Fruit fly (Drosophila melanogaster) whole organism, wandering third instar larva: ENCODE measurements around the gene CLIP-190.

Experiments used
- Abd-B ChIP-seq: fragments of >200 bp; optimal IDR thresholded peaks from 2 replicates; lab custom pipeline; 2017; ENCODE audit warnings: missing biosample characterization, missing genetic modification characterization
- CG32264 ChIP-seq: fragments of 200-800 bp; sonication (Bioruptor generic); optimal IDR thresholded peaks from 2 replicates; lab custom pipeline; 2016; ENCODE audit warnings: missing biosample characterization, missing genetic modification characterization
- CG9705 ChIP-seq: fragments of 200-800 bp; sonication (Bioruptor generic); optimal IDR thresholded peaks from 2 replicates; lab custom pipeline; 2018; ENCODE audit warnings: missing biosample characterization, mild to moderate bottlenecking, missing genetic modification characterization
- CrebA ChIP-seq: fragments of 200-800 bp; sonication (Bioruptor generic); optimal IDR thresholded peaks from 2 replicates; lab custom pipeline; 2016; ENCODE audit warnings: missing biosample characterization, mild to moderate bottlenecking, missing genetic modification characterization, borderline replicate concordance
- Dfd ChIP-seq: fragments of >200 bp; optimal IDR thresholded peaks from 2 replicates; lab custom pipeline; 2017; ENCODE audit warnings: missing biosample characterization, missing genetic modification characterization
- Dif ChIP-seq: fragments of 200-275, 200-300 bp; sonication (Bioruptor generic); optimal IDR thresholded peaks from 2 replicates; lab custom pipeline; 2018; ENCODE audit warnings: missing biosample characterization, missing genetic modification characterization; ENCODE audit not compliant: partially characterized antibody
- GATAd ChIP-seq: sonication (Bioruptor generic); optimal IDR thresholded peaks from 2 replicates; lab custom pipeline; 2016; ENCODE audit warnings: missing biosample characterization, missing genetic modification characterization
- HLH106 ChIP-seq: fragments of 200-800 bp; optimal IDR thresholded peaks from 3 replicates; lab custom pipeline; 2019; ENCODE audit warnings: missing biosample characterization, mild to moderate bottlenecking, missing genetic modification characterization, moderate library complexity
- Hnf4 ChIP-seq: fragments of 200-800 bp; sonication (Bioruptor generic); optimal IDR thresholded peaks from 2 replicates; lab custom pipeline; 2016; ENCODE audit warnings: missing biosample characterization, mild to moderate bottlenecking, missing genetic modification characterization
- Hr78 ChIP-seq: fragments of >200 bp; optimal IDR thresholded peaks from 2 replicates; lab custom pipeline; 2017; ENCODE audit warnings: missing biosample characterization, missing genetic modification characterization
- Hr83 ChIP-seq: fragments of 200-300 bp; sonication (Bioruptor generic); optimal IDR thresholded peaks from 2 replicates; lab custom pipeline; 2016; ENCODE audit warnings: missing biosample characterization, mild to moderate bottlenecking, missing genetic modification characterization, moderate library complexity; ENCODE audit not compliant: poor library complexity, severe bottlenecking
- Jra ChIP-seq: sonication (Bioruptor generic); optimal IDR thresholded peaks from 2 replicates; lab custom pipeline; 2016; ENCODE audit warnings: missing biosample characterization, missing genetic modification characterization
- Mio ChIP-seq: sonication (Bioruptor generic); optimal IDR thresholded peaks from 2 replicates; lab custom pipeline; 2016; ENCODE audit warnings: missing biosample characterization, missing genetic modification characterization
- Myc ChIP-seq: fragments of >200 bp; optimal IDR thresholded peaks from 2 replicates; lab custom pipeline; 2017
- OdsH ChIP-seq: fragments of 200-800 bp; sonication (Bioruptor generic); optimal IDR thresholded peaks from 2 replicates; lab custom pipeline; 2016; ENCODE audit warnings: missing biosample characterization, mild to moderate bottlenecking, missing genetic modification characterization
- Rel ChIP-seq, 2 experiments: fragments of 200-800 bp; sonication (Bioruptor generic) in 1 of 2; optimal IDR thresholded peaks; 2 replicates in 1 of 2; 3 replicates in 1 of 2; lab custom pipeline; 2016 to 2019; ENCODE audit warnings: mild to moderate bottlenecking in 2 of 2, missing biosample characterization in 2 of 2, missing genetic modification characterization in 2 of 2, moderate library complexity in 1 of 2
- Sp1 ChIP-seq: fragments of 200-800 bp; sonication (Bioruptor generic); optimal IDR thresholded peaks from 3 replicates; lab custom pipeline; 2019; ENCODE audit warnings: missing biosample characterization, mild to moderate bottlenecking, missing genetic modification characterization, moderate library complexity
- Vsx2 ChIP-seq: fragments of 200-300, 225-300 bp; sonication (Bioruptor generic); optimal IDR thresholded peaks from 2 replicates; lab custom pipeline; 2018; ENCODE audit warnings: missing biosample characterization, missing genetic modification characterization; ENCODE audit not compliant: partially characterized antibody
- br ChIP-seq: fragments of 200-800 bp; sonication (Bioruptor generic); optimal IDR thresholded peaks from 2 replicates; lab custom pipeline; 2016; ENCODE audit warnings: missing biosample characterization, missing genetic modification characterization
- brk ChIP-seq: fragments of 200-800 bp; sonication (Bioruptor generic); optimal IDR thresholded peaks from 2 replicates; lab custom pipeline; 2016; ENCODE audit warnings: missing biosample characterization, mild to moderate bottlenecking, missing genetic modification characterization
- dl ChIP-seq, 2 experiments: fragments of 175-275, 200-275 bp in 1 of 2; fragments of 200-275 bp in 1 of 2; sonication (Bioruptor generic); optimal IDR thresholded peaks; lab custom pipeline; 2018; ENCODE audit warnings: mild to moderate bottlenecking in 2 of 2, missing biosample characterization in 2 of 2, missing genetic modification characterization in 2 of 2, moderate library complexity in 2 of 2; ENCODE audit not compliant: partially characterized antibody in 2 of 2, insufficient read depth in 1 of 2
- dmrt93B ChIP-seq: fragments of 200-800 bp; sonication (Bioruptor generic); optimal IDR thresholded peaks from 2 replicates; lab custom pipeline; 2018; ENCODE audit warnings: missing biosample characterization, mild to moderate bottlenecking, missing genetic modification characterization
- dsf ChIP-seq: sonication (Bioruptor generic); optimal IDR thresholded peaks from 2 replicates; lab custom pipeline; 2016; ENCODE audit warnings: missing biosample characterization, missing genetic modification characterization, borderline replicate concordance
- ey ChIP-seq: fragments of 200-800 bp; sonication (Bioruptor generic); optimal IDR thresholded peaks from 2 replicates; lab custom pipeline; 2016; ENCODE audit warnings: missing biosample characterization, missing genetic modification characterization
- foxo ChIP-seq, 2 experiments: fragments of 200-800 bp; sonication (Bioruptor generic); optimal IDR thresholded peaks; 2 replicates in 1 of 2; 3 replicates in 1 of 2; lab custom pipeline; 2016 to 2017; ENCODE audit warnings: missing biosample characterization in 2 of 2, missing genetic modification characterization in 2 of 2
- fru ChIP-seq: fragments of 200-800 bp; sonication (Bioruptor generic); optimal IDR thresholded peaks from 3 replicates; lab custom pipeline; 2016; ENCODE audit warnings: missing biosample characterization, mild to moderate bottlenecking, missing genetic modification characterization
- h ChIP-seq: fragments of 200-800 bp; sonication (Bioruptor generic); optimal IDR thresholded peaks from 3 replicates; lab custom pipeline; 2016; ENCODE audit warnings: missing biosample characterization, mild to moderate bottlenecking, missing genetic modification characterization
- jim ChIP-seq: fragments of 175-275, 200-325 bp; sonication (Bioruptor generic); optimal IDR thresholded peaks from 2 replicates; lab custom pipeline; 2016; ENCODE audit warnings: missing biosample characterization, mild to moderate bottlenecking, missing genetic modification characterization
- lola ChIP-seq: fragments of >200 bp; optimal IDR thresholded peaks from 2 replicates; lab custom pipeline; 2017; ENCODE audit warnings: missing biosample characterization, missing genetic modification characterization
- pan ChIP-seq: fragments of >200 bp; optimal IDR thresholded peaks from 2 replicates; lab custom pipeline; 2017
- psq ChIP-seq: fragments of 200-800 bp; sonication (Bioruptor generic); optimal IDR thresholded peaks from 3 replicates; lab custom pipeline; 2017; ENCODE audit warnings: missing biosample characterization, mild to moderate bottlenecking, missing genetic modification characterization, moderate library complexity
- rgr ChIP-seq: fragments of 200-800 bp; sonication (Bioruptor generic); optimal IDR thresholded peaks from 3 replicates; lab custom pipeline; 2016; ENCODE audit warnings: missing biosample characterization, mild to moderate bottlenecking, missing genetic modification characterization
- sage ChIP-seq: fragments of 200-800 bp; sonication (Bioruptor generic); optimal IDR thresholded peaks from 2 replicates; lab custom pipeline; 2016; ENCODE audit warnings: missing biosample characterization, mild to moderate bottlenecking, missing genetic modification characterization
- sv ChIP-seq: fragments of 200-800 bp; sonication (Bioruptor generic); optimal IDR thresholded peaks from 3 replicates; lab custom pipeline; 2016; ENCODE audit warnings: missing biosample characterization, missing genetic modification characterization
- tai ChIP-seq: sonication (Bioruptor generic); optimal IDR thresholded peaks from 2 replicates; lab custom pipeline; 2016; ENCODE audit warnings: missing biosample characterization, missing genetic modification characterization
- usp ChIP-seq: fragments of >200 bp; optimal IDR thresholded peaks from 2 replicates; lab custom pipeline; 2017; ENCODE audit warnings: missing biosample characterization, missing genetic modification characterization
- woc ChIP-seq: sonication (Bioruptor generic); optimal IDR thresholded peaks from 2 replicates; lab custom pipeline; 2016; ENCODE audit warnings: missing biosample characterization, mild to moderate bottlenecking, missing genetic modification characterization

CLIP-190 gene

DNA sequence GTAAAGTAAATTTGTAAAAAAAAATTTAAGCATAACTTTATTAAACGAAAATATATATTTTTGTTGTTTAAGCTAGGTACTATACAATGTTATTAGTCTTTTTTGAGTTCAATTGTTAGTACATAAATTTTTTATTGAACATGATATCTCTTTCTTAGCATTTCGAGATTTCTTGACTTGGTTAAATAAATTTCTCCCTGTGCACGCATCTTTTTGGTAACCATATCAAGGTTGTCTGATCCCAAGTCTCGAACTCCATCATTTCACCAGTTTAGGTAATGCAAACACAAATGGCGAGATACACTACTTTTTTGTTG, 46.8 kb downstream of the CLIP-190 start:
- no peak for TF ChIP-seq GATAd (GFP tag; lab: Kevin White, UChicago)
- TF ChIP-seq psq (GFP tag; lab: Kevin White, UChicago) = peak; percentile 24
- TF ChIP-seq OdsH (GFP tag; lab: Kevin White, UChicago) = peak; percentile 68
- TF ChIP-seq rgr (GFP tag; lab: Kevin White, UChicago) = peak; percentile 66
- TF ChIP-seq Hnf4 (GFP tag; lab: Kevin White, UChicago) = no peak
- no peak for TF ChIP-seq CG32264 (GFP tag; lab: Kevin White, UChicago)
- no peak for TF ChIP-seq usp (GFP tag; lab: Kevin White, UChicago)
- peak; percentile 69 for TF ChIP-seq h (GFP tag; lab: Kevin White, UChicago)
- no peak for TF ChIP-seq Abd-B (GFP tag; lab: Kevin White, UChicago)
- no peak for TF ChIP-seq sage (GFP tag; lab: Kevin White, UChicago)
- no peak for TF ChIP-seq dl (GFP tag; optimal IDR thresholded peaks at IDR 0.05; lab: Kevin White, UChicago; ENCODE audit: insufficient read depth in 1 of 2, partially characterized antibody in 2 of 2)
- no peak for TF ChIP-seq dsf
- no peak for TF ChIP-seq sv
- TF ChIP-seq CrebA (GFP tag; lab: Kevin White, UChicago) = no peak
- TF ChIP-seq fru (GFP tag; lab: Kevin White, UChicago) = peak; percentile 77
- no peak for TF ChIP-seq dmrt93B (GFP tag; lab: Kevin White, UChicago)
- TF ChIP-seq Myc (lab: Kevin White, UChicago) = no peak
- TF ChIP-seq Rel (GFP tag; optimal IDR thresholded peaks at IDR 0.05; lab: Kevin White, UChicago) = no peak
- no peak for TF ChIP-seq Rel (tag; optimal IDR thresholded peaks at IDR 0.05; lab: Kevin White, UChicago)
- TF ChIP-seq Mio (GFP tag; lab: Kevin White, UChicago) = no peak
- TF ChIP-seq Dif (GFP tag; lab: Kevin White, UChicago) = no peak
- TF ChIP-seq foxo (GFP tag; optimal IDR thresholded peaks at IDR 0.05; lab: Kevin White, UChicago) = peak in 1 of 2 experiments; percentile 73
- no peak for TF ChIP-seq jim (GFP tag; lab: Kevin White, UChicago)
- peak; percentile 39 for TF ChIP-seq br
- TF ChIP-seq woc (GFP tag; lab: Kevin White, UChicago) = peak; percentile 58
- TF ChIP-seq ey = peak; percentile 49
- TF ChIP-seq Hr78 (GFP tag; lab: Kevin White, UChicago) = no peak
- TF ChIP-seq CG9705 (GFP tag; lab: Kevin White, UChicago) = no peak
- no peak for TF ChIP-seq Vsx2 (GFP tag; lab: Kevin White, UChicago)
- no peak for TF ChIP-seq Jra (GFP tag; lab: Kevin White, UChicago)
- no peak for TF ChIP-seq Sp1 (GFP tag; lab: Kevin White, UChicago)
- TF ChIP-seq HLH106 (tag; lab: Kevin White, UChicago) = no peak
- TF ChIP-seq pan (lab: Kevin White, UChicago) = no peak
- TF ChIP-seq lola (GFP tag; lab: Kevin White, UChicago) = no peak
- TF ChIP-seq Hr83 = no peak
- TF ChIP-seq brk (GFP tag; lab: Kevin White, UChicago) = peak; percentile 39
- peak; percentile 46 for TF ChIP-seq tai (GFP tag; lab: Kevin White, UChicago)
- no peak for TF ChIP-seq Dfd (GFP tag; lab: Kevin White, UChicago)
- TF ChIP-seq, all 38 proteins: peak for 11

DNA sequence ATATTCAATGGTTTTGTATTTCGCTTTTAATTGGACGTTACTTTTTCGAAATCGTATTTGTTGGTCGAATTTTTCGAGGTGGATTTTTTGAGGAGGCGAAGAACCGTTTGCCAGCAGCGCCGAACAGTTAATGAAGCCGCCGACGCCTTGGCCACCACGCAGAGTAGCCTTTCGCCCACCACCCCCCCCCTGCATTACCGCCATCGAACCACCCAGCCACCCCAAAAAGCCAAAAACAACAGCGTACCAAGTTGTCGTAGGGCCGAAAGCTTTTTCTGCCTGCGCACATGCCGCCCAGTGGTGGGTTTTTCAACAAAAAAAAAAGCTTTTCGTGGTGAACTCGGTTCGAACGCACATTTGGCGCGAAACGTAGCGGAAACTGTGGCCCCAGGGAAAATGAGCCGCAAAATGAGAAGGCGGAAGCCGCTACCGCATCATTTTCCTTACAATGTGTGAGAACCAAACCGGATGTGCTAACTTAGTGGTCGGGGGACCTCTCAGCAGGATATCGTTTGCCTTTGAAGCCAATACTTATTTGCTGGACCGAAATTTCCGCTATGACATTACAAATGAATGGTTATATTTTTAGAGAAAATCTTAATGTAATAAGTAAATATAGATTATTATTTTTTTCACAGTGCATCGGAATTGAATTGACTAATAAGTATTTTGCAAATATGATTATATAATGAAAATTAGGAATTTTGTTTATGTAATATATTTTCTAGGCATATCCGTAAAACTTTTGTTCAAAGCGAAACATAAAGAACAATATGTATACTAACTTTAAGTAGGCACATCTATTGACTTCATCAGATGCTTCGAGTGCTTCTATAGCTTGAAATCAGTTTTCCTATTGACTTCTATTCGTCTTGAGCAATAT, 48.8 kb downstream of the CLIP-190 start, which contains the start of the genes Dif and CG5043:
Gene Dif (minus strand): TSS at position 132 of the 883 bp plus-strand sequence.
Gene CG5043 (plus strand): TSS at position 833 of the 883 bp plus-strand sequence.
- TF ChIP-seq Dif (GFP tag; lab: Kevin White, UChicago) = peak; percentile 9
- TF ChIP-seq Mio (GFP tag; lab: Kevin White, UChicago) = no peak
